In the genomic region with DNA sequence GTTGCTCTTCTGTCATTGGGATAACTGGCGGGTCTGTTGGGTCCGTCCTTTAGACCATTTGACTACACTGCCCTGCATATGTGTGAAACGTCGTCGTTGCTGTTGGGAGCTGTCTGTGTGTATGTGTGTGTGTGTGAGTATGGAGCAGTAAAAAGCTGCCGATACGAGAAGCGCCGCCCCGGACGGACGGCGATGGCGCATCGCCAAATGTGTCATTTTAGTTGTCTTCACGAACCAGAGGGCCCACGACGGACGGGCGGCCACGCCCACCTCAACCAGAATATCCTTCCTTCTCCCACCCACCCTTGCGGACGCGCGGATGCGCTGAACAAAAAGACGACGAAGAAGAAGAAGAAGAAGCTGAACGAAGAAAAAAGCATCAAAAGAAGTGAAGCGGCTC, we compare ENCODE assay signal across 2 worm cellular contexts.
TF ChIP-seq lines count a peak whose summit lies in the region.

A gene (plus strand): TSS at position 301 of the 400 bp plus-strand sequence.

TF ChIP-seq in whole organism, L1 larva, 84 proteins besides CTCF, POLR2A, EP300 and RAD21 (continued from another document):
- no peak for TF ChIP-seq unc-62 (GFP tag; optimal IDR thresholded peaks at IDR 0.05; lab: Kevin White, UChicago)

TF ChIP-seq in whole organism, L4 larva, 104 proteins besides CTCF, POLR2A, EP300 and RAD21 (continued from another document):
- no peak for TF ChIP-seq snpc-1.2 (GFP tag; IDR thresholded peaks at IDR 0.05; lab: Robert Waterston, UW)
